Fruit fly (Drosophila melanogaster) whole organism, embryonic: ENCODE data around the gene Ubc4.
A peak's percentile ranks its signal among the peaks of the same experiment; 100 is the strongest.

Source experiments
- Abd-B ChIP-seq: fragments of 200-800 bp; sonication (Bioruptor generic); optimal IDR thresholded peaks from 2 replicates; lab custom pipeline; 2018; ENCODE audit warnings: missing biosample characterization, mild to moderate bottlenecking, missing genetic modification characterization, moderate library complexity
- Ada2b ChIP-seq: fragments of 200-800 bp; sonication (Bioruptor generic); IDR thresholded peaks from 2 replicates; pipeline ENCODE4 v1.3.6; 2022; ENCODE audit warnings: missing biosample characterization, missing genetic modification characterization
- Aef1 ChIP-seq: fragments of 200-800 bp; sonication (Bioruptor generic); IDR thresholded peaks from 3 replicates; pipeline ENCODE4 v1.3.6; 2022; ENCODE audit warnings: missing biosample characterization, missing genetic modification characterization
- Atf6 ChIP-seq: fragments of 200-800 bp; sonication (Bioruptor generic); IDR thresholded peaks from 2 replicates; pipeline ENCODE4 v1.3.6; 2022; ENCODE audit warnings: missing biosample characterization, missing genetic modification characterization
- Blimp-1 ChIP-seq: fragments of 200-800 bp; sonication (Bioruptor generic); optimal IDR thresholded peaks from 3 replicates; lab custom pipeline; 2018; ENCODE audit warnings: missing biosample characterization, missing genetic modification characterization, mild to moderate bottlenecking, moderate library complexity, missing genetic modification reagents
- CG1024 ChIP-seq: fragments of 200-800 bp; sonication (Bioruptor generic); IDR thresholded peaks from 2 replicates; pipeline ENCODE4 v1.3.6; 2022; ENCODE audit warnings: missing biosample characterization, missing genetic modification characterization
- CG11085 ChIP-seq: fragments of 200-800 bp; sonication (Bioruptor generic); IDR thresholded peaks from 2 replicates; pipeline ENCODE4 v1.3.6; 2022; ENCODE audit warnings: missing biosample characterization, missing genetic modification characterization
- CG11723 ChIP-seq: fragments of 200-800 bp; sonication (Bioruptor generic); optimal IDR thresholded peaks from 2 replicates; lab custom pipeline; 2017; ENCODE audit warnings: missing biosample characterization, mild to moderate bottlenecking, missing genetic modification characterization
- CG1233 ChIP-seq: fragments of 200-800 bp; sonication (Bioruptor generic); optimal IDR thresholded peaks from 4 replicates; lab custom pipeline; 2018; ENCODE audit warnings: missing biosample characterization, mild to moderate bottlenecking, missing genetic modification characterization
- CG15073 ChIP-seq: fragments of 200-800 bp; sonication (Bioruptor generic); optimal IDR thresholded peaks from 2 replicates; lab custom pipeline; 2016; ENCODE audit warnings: missing biosample characterization, missing genetic modification characterization
- CG15514 ChIP-seq: fragments of 200-800 bp; sonication (Bioruptor generic); optimal IDR thresholded peaks from 3 replicates; lab custom pipeline; 2017; ENCODE audit warnings: missing biosample characterization, missing genetic modification characterization, mild to moderate bottlenecking, moderate library complexity, missing genetic modification reagents
- CG17361 ChIP-seq: fragments of 200-800 bp; sonication (Bioruptor generic); IDR thresholded peaks from 3 replicates; pipeline ENCODE4 v1.3.6; 2022; ENCODE audit warnings: missing biosample characterization, missing genetic modification characterization
- CG18599 ChIP-seq: fragments of 200-800 bp; sonication (Bioruptor generic); optimal IDR thresholded peaks from 3 replicates; lab custom pipeline; 2017; ENCODE audit warnings: missing biosample characterization, missing genetic modification characterization, mild to moderate bottlenecking, moderate library complexity, missing genetic modification reagents
- CG3281 ChIP-seq: fragments of 200-800 bp; sonication (Bioruptor generic); optimal IDR thresholded peaks from 3 replicates; lab custom pipeline; 2017; ENCODE audit warnings: missing biosample characterization, mild to moderate bottlenecking, missing genetic modification characterization
- CG4328 ChIP-seq: fragments of 200-800 bp; sonication (Bioruptor generic); optimal IDR thresholded peaks from 3 replicates; lab custom pipeline; 2017; ENCODE audit warnings: missing biosample characterization, missing genetic modification reagents, missing genetic modification characterization
- CG5245 ChIP-seq: fragments of 200-800 bp; sonication (Bioruptor generic); optimal IDR thresholded peaks from 3 replicates; lab custom pipeline; 2016; ENCODE audit warnings: missing biosample characterization, missing genetic modification characterization
- CG6791 ChIP-seq: fragments of 200-800 bp; sonication (Bioruptor generic); IDR thresholded peaks from 3 replicates; pipeline ENCODE4 v1.3.6; 2022; ENCODE audit warnings: missing biosample characterization, missing genetic modification characterization; ENCODE audit not compliant: partially characterized antibody
- CG6854 ChIP-seq: fragments of 200-800 bp; sonication (Bioruptor generic); optimal IDR thresholded peaks from 3 replicates; lab custom pipeline; 2017; ENCODE audit warnings: missing biosample characterization, mild to moderate bottlenecking, missing genetic modification characterization
- CG7372 ChIP-seq: fragments of 200-800 bp; sonication (Bioruptor generic); IDR thresholded peaks from 2 replicates; pipeline ENCODE4 v1.3.6; 2022; ENCODE audit warnings: missing biosample characterization, missing genetic modification characterization
- CG8944 ChIP-seq: fragments of 200-800 bp; sonication (Bioruptor generic); optimal IDR thresholded peaks from 3 replicates; lab custom pipeline; 2016; ENCODE audit warnings: missing biosample characterization, missing genetic modification characterization
- CG9437 ChIP-seq: fragments of 200-800 bp; sonication (Bioruptor generic); optimal IDR thresholded peaks from 2 replicates; lab custom pipeline; 2018; ENCODE audit warnings: missing biosample characterization, mild to moderate bottlenecking, missing genetic modification characterization
- CoRest ChIP-seq: fragments of 200-800 bp; sonication (Bioruptor generic); optimal IDR thresholded peaks from 3 replicates; lab custom pipeline; 2018; ENCODE audit warnings: missing biosample characterization, mild to moderate bottlenecking, missing genetic modification characterization, moderate library complexity
- Dfd ChIP-seq, 2 experiments: fragments of >200 bp; optimal IDR thresholded peaks; 2 replicates each; lab custom pipeline; 2017; ENCODE audit warnings: missing biosample characterization in 2 of 2, missing genetic modification characterization in 2 of 2
- Dip3 ChIP-seq: fragments of 200-800 bp; sonication (Bioruptor generic); optimal IDR thresholded peaks from 3 replicates; lab custom pipeline; 2016; ENCODE audit warnings: missing biosample characterization, missing genetic modification characterization
- E2f1 ChIP-seq: fragments of 200-800 bp; sonication (Bioruptor generic); IDR thresholded peaks from 2 replicates; pipeline ENCODE4 v1.3.6; 2022; ENCODE audit warnings: missing biosample characterization, missing genetic modification characterization
- Ets97D ChIP-seq: fragments of 200-800 bp; sonication (Bioruptor generic); optimal IDR thresholded peaks from 3 replicates; lab custom pipeline; 2016; ENCODE audit warnings: missing biosample characterization, missing genetic modification characterization
- Fer3 ChIP-seq: fragments of 200-800 bp; sonication (Bioruptor generic); optimal IDR thresholded peaks from 2 replicates; lab custom pipeline; 2018; ENCODE audit warnings: missing biosample characterization, mild to moderate bottlenecking, missing genetic modification characterization, moderate library complexity
- HmgD ChIP-seq: fragments of 200-800 bp; sonication (Bioruptor generic); optimal IDR thresholded peaks from 3 replicates; lab custom pipeline; 2016; ENCODE audit warnings: missing biosample characterization, missing genetic modification characterization
- Lhr ChIP-seq: fragments of 200-800 bp; sonication (Bioruptor generic); optimal IDR thresholded peaks from 3 replicates; lab custom pipeline; 2017; ENCODE audit warnings: mild to moderate bottlenecking, missing biosample characterization, missing genetic modification reagents, missing genetic modification characterization
- NC2α ChIP-seq: fragments of 200-800 bp; sonication (Bioruptor generic); optimal IDR thresholded peaks from 2 replicates; lab custom pipeline; 2016; ENCODE audit warnings: missing biosample characterization, missing genetic modification characterization
- Nf-YB ChIP-seq: fragments of 200-800 bp; sonication (Bioruptor generic); optimal IDR thresholded peaks from 3 replicates; lab custom pipeline; 2019; ENCODE audit warnings: missing biosample characterization, mild to moderate bottlenecking, missing genetic modification characterization, moderate library complexity
- Optix ChIP-seq: fragments of 200-800 bp; sonication (Bioruptor generic); IDR thresholded peaks from 3 replicates; pipeline ENCODE4 v1.3.6; 2022; ENCODE audit warnings: missing biosample characterization, missing genetic modification characterization
- Ravus ChIP-seq: fragments of 200-800 bp; sonication (Bioruptor generic); IDR thresholded peaks from 2 replicates; pipeline ENCODE4 v1.3.6; 2022; ENCODE audit warnings: missing biosample characterization, missing genetic modification characterization
- Rfx ChIP-seq: fragments of 200-800 bp; sonication (Bioruptor generic); IDR thresholded peaks from 2 replicates; pipeline ENCODE4 v1.3.6; 2022; ENCODE audit warnings: missing biosample characterization, missing genetic modification characterization
- TFAM ChIP-seq: fragments of 200-800 bp; sonication (Bioruptor generic); optimal IDR thresholded peaks from 2 replicates; lab custom pipeline; 2017; ENCODE audit warnings: missing biosample characterization, missing genetic modification characterization, inconsistent platforms
- amos ChIP-seq: fragments of 200-800 bp; sonication (Bioruptor generic); IDR thresholded peaks from 2 replicates; pipeline ENCODE4 v1.3.6; 2022; ENCODE audit warnings: missing biosample characterization, missing genetic modification characterization; ENCODE audit not compliant: partially characterized antibody
- crp ChIP-seq, 2 experiments: fragments of 200-800 bp; sonication (Bioruptor generic); optimal IDR thresholded peaks; 2 replicates in 1 of 2; 3 replicates in 1 of 2; lab custom pipeline; 2017; ENCODE audit warnings: missing biosample characterization in 2 of 2, missing genetic modification characterization in 2 of 2, mild to moderate bottlenecking in 1 of 2, moderate library complexity in 1 of 2
- dpn ChIP-seq, 2 experiments: fragments of 200-800 bp; sonication (Bioruptor generic); optimal IDR thresholded peaks; 3 replicates each; lab custom pipeline; 2016; ENCODE audit warnings: missing biosample characterization in 2 of 2, missing genetic modification characterization in 2 of 2
- exex ChIP-seq: fragments of 200-800 bp; sonication (Bioruptor generic); optimal IDR thresholded peaks from 4 replicates; lab custom pipeline; 2018; ENCODE audit warnings: missing biosample characterization, mild to moderate bottlenecking, missing genetic modification characterization, moderate library complexity
- fd64A ChIP-seq: fragments of 200-800 bp; sonication (Bioruptor generic); optimal IDR thresholded peaks from 3 replicates; lab custom pipeline; 2018; ENCODE audit warnings: missing biosample characterization, mild to moderate bottlenecking, missing genetic modification characterization
- gro ChIP-seq: fragments of 200-800 bp; sonication (Bioruptor generic); optimal IDR thresholded peaks from 2 replicates; lab custom pipeline; 2016; ENCODE audit warnings: missing biosample characterization, missing genetic modification characterization
- mld ChIP-seq: fragments of 200-800 bp; sonication (Bioruptor generic); IDR thresholded peaks from 3 replicates; pipeline ENCODE4 v1.3.6; 2022; ENCODE audit warnings: missing biosample characterization, missing genetic modification characterization; ENCODE audit not compliant: partially characterized antibody
- nerfin-1 ChIP-seq: fragments of 200-800 bp; sonication (Bioruptor generic); optimal IDR thresholded peaks from 3 replicates; lab custom pipeline; 2019; ENCODE audit warnings: missing biosample characterization, mild to moderate bottlenecking, missing genetic modification characterization, moderate library complexity
- nerfin-2 ChIP-seq: fragments of 200-800 bp; sonication (Bioruptor generic); IDR thresholded peaks from 2 replicates; pipeline ENCODE4 v1.3.6; 2022; ENCODE audit warnings: missing biosample characterization, missing genetic modification characterization; ENCODE audit not compliant: partially characterized antibody
- sens-2 ChIP-seq: fragments of 200-800 bp; sonication (Bioruptor generic); IDR thresholded peaks from 2 replicates; pipeline ENCODE4 v1.3.6; 2022; ENCODE audit warnings: missing biosample characterization, missing genetic modification characterization
- sima ChIP-seq: fragments of 200-800 bp; sonication (Bioruptor generic); optimal IDR thresholded peaks from 2 replicates; lab custom pipeline; 2016; ENCODE audit warnings: missing biosample characterization, missing genetic modification characterization
- slp2 ChIP-seq: fragments of 200-800 bp; sonication (Bioruptor generic); optimal IDR thresholded peaks from 2 replicates; lab custom pipeline; 2016; ENCODE audit warnings: missing biosample characterization, missing genetic modification characterization
- tin ChIP-seq: fragments of 200-800 bp; sonication (Bioruptor generic); optimal IDR thresholded peaks from 3 replicates; lab custom pipeline; 2016; ENCODE audit warnings: missing biosample characterization, missing genetic modification characterization
- vfl ChIP-seq: fragments of 200-800 bp; sonication (Bioruptor generic); optimal IDR thresholded peaks from 2 replicates; lab custom pipeline; 2016; ENCODE audit warnings: missing biosample characterization, missing genetic modification characterization
- zf30C ChIP-seq: fragments of 200-800 bp; sonication (Bioruptor generic); optimal IDR thresholded peaks from 3 replicates; lab custom pipeline; 2018; ENCODE audit warnings: missing biosample characterization, mild to moderate bottlenecking, missing genetic modification characterization
- zfh1 ChIP-seq: fragments of 200-800 bp; sonication (Bioruptor generic); IDR thresholded peaks from 3 replicates; pipeline ENCODE4 v1.3.6; 2022; ENCODE audit warnings: missing biosample characterization, missing genetic modification characterization

Ubc4 gene

DNA sequence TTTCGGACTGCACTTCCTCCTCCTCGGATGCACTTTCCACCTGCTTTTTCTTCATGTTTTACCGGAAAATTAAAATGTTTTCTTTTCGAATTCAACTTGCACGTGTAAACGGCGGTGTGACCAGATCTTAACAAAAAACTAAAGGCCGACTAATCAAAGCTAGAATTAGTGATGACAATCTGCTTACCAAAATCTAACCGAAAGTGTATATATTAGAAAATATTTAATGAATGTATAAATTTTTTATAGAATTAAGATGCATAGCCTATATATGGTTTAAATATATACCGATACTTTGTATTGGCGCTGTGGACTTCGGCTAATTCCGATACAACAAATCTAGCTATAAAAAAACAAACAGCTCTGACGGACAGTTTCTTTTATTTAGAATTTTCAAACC, 20.8 kb downstream of the Ubc4 start, which contains the start of the genes CG18178 and CG14174 (continued):
- TF ChIP-seq mld (GFP tag; lab: Robert Waterston, UW) (no peak), CG11085 (GFP tag; lab: Robert Waterston, UW) (no peak; the same call in 1 of the 2 replicates), Rfx (peak; percentile 85), gro (GFP tag; lab: Kevin White, UChicago) (no peak), TFAM (GFP tag; lab: Kevin White, UChicago) (no peak), Dip3 (no peak), Ada2b (peak; percentile 33; the same call in 1 of the 2 replicates), Ets97D (peak; percentile 11), Blimp-1 (GFP tag; lab: Kevin White, UChicago) (peak; percentile 62), amos (GFP tag; lab: Robert Waterston, UW) (no peak), Aef1 (peak; percentile 65), Ravus (GFP tag; lab: Robert Waterston, UW) (no peak), Atf6 (GFP tag; lab: Robert Waterston, UW) (no peak), CG5245 (GFP tag; lab: Kevin White, UChicago) (peak; percentile 41), Fer3 (peak; percentile 68), tin (GFP tag; lab: Kevin White, UChicago) (peak; percentile 72), CoRest (tag; lab: Kevin White, UChicago) (peak; percentile 87), CG1233 (GFP tag; lab: Kevin White, UChicago) (peak; percentile 20), CG11723 (GFP tag; lab: Kevin White, UChicago) (peak; percentile 9), CG1024 (GFP tag; lab: Robert Waterston, UW) (no peak), zf30C (GFP tag; lab: Kevin White, UChicago) (no peak), crp (GFP tag; optimal IDR thresholded peaks at IDR 0.05; lab: Kevin White, UChicago) (no peak), Nf-YB (GFP tag; lab: Kevin White, UChicago) (peak; percentile 50), nerfin-1 (tag; lab: Kevin White, UChicago) (peak; percentile 74), NC2α (GFP tag; lab: Kevin White, UChicago) (no peak), CG8944 (no peak), sima (GFP tag; lab: Kevin White, UChicago) (no peak), Optix (no peak), Lhr (peak; percentile 13), CG18599 (GFP tag; lab: Kevin White, UChicago) (peak; percentile 73), CG17361 (peak; percentile 89), CG15514 (GFP tag; lab: Kevin White, UChicago) (peak; percentile 79), CG3281 (peak; percentile 70), nerfin-2 (no peak), dpn (GFP tag; optimal IDR thresholded peaks at IDR 0.05; lab: Kevin White, UChicago) (peak in 1 of 2 experiments; percentile 76), fd64A (GFP tag; lab: Kevin White, UChicago) (no peak), sens-2 (GFP tag; lab: Robert Waterston, UW) (no peak), Abd-B (GFP tag; lab: Kevin White, UChicago) (peak; percentile 67), CG7372 (GFP tag; lab: Robert Waterston, UW) (peak; percentile 66), CG9437 (GFP tag; lab: Kevin White, UChicago) (peak; percentile 48), HmgD (GFP tag; lab: Kevin White, UChicago) (no peak), CG6854 (GFP tag; lab: Kevin White, UChicago) (no peak), CG15073 (no peak), slp2 (GFP tag; lab: Kevin White, UChicago) (no peak), vfl (GFP tag; lab: Kevin White, UChicago) (no peak), exex (peak; percentile 22), zfh1 (GFP tag; lab: Robert Waterston, UW) (peak; percentile 70), E2f1 (peak; percentile 59; the same call in 1 of the 2 replicates), CG4328 (GFP tag; lab: Kevin White, UChicago) (peak; percentile 35), CG6791 (GFP tag; lab: Robert Waterston, UW) (no peak), Dfd (GFP tag; optimal IDR thresholded peaks at IDR 0.05; lab: Kevin White, UChicago) (no peak)
